Fruit fly (Drosophila melanogaster): ENCODE results near the gene Dscam2.

dm6 chr3L:7156239-7156638, 33.5 kb downstream of the Dscam2 start:
- TF ChIP-seq CG11617 (GFP tag; optimal IDR thresholded peaks at IDR 0.05) (no peak), CG14711 (tag; optimal IDR thresholded peaks at IDR 0.05) (no peak), ovo (GFP tag; optimal IDR thresholded peaks at IDR 0.05) (no peak), pad (GFP tag; optimal IDR thresholded peaks at IDR 0.05) (no peak), cnc (optimal IDR thresholded peaks at IDR 0.05) (no peak), kay (GFP tag; ENCODE audit: borderline replicate concordance) (no peak), CG33017 (tag; optimal IDR thresholded peaks at IDR 0.05) (no peak)
